Fruit fly (Drosophila melanogaster): ENCODE measurements around the gene CG32500.
"Not testable (repeated sequence)": the region's sequence is repeated elsewhere in the genome, so short reads cannot be mapped to it uniquely, and the experiment has no call there.

- not testable (repeated sequence) for TF ChIP-seq EcR (GFP tag; optimal IDR thresholded peaks at IDR 0.05); CG14655 (GFP tag; optimal IDR thresholded peaks at IDR 0.05); CG8301 (tag; optimal IDR thresholded peaks at IDR 0.05)
Observed at dm6 chrX:21623641-21624040, at the start of gene CG32500.

Data from whole organism, pupa.